Fruit fly (Drosophila melanogaster) whole organism, embryonic: Measurements from ENCODE around the gene CG32428.

Source experiments
- Abd-B ChIP-seq: fragments of 200-800 bp; sonication (Bioruptor generic); optimal IDR thresholded peaks from 2 replicates; lab custom pipeline; 2018; ENCODE audit warnings: missing biosample characterization, mild to moderate bottlenecking, missing genetic modification characterization, moderate library complexity
- CG10959 ChIP-seq: fragments of 200-800 bp; sonication (Bioruptor generic); IDR thresholded peaks from 2 replicates; pipeline ENCODE4 v1.3.6; 2022; ENCODE audit warnings: missing biosample characterization, missing genetic modification characterization
- CG11085 ChIP-seq: fragments of 200-800 bp; sonication (Bioruptor generic); IDR thresholded peaks from 2 replicates; pipeline ENCODE4 v1.3.6; 2022; ENCODE audit warnings: missing biosample characterization, missing genetic modification characterization
- CG11723 ChIP-seq: fragments of 200-800 bp; sonication (Bioruptor generic); optimal IDR thresholded peaks from 2 replicates; lab custom pipeline; 2017; ENCODE audit warnings: missing biosample characterization, mild to moderate bottlenecking, missing genetic modification characterization
- CG13287 ChIP-seq: fragments of 200-800 bp; sonication (Bioruptor generic); IDR thresholded peaks from 2 replicates; pipeline ENCODE4 v1.3.6; 2022; ENCODE audit warnings: missing biosample characterization, missing genetic modification characterization; ENCODE audit not compliant: partially characterized antibody
- CG14441 ChIP-seq: fragments of 200-800 bp; sonication (Bioruptor generic); IDR thresholded peaks from 2 replicates; pipeline ENCODE4 v1.3.6; 2022; ENCODE audit warnings: missing biosample characterization, missing genetic modification characterization
- CG15073 ChIP-seq: fragments of 200-800 bp; sonication (Bioruptor generic); optimal IDR thresholded peaks from 2 replicates; lab custom pipeline; 2016; ENCODE audit warnings: missing biosample characterization, missing genetic modification characterization
- CG17186 ChIP-seq: fragments of 200-800 bp; sonication (Bioruptor generic); optimal IDR thresholded peaks from 3 replicates; lab custom pipeline; 2017; ENCODE audit warnings: missing biosample characterization, missing genetic modification reagents, missing genetic modification characterization
- CG2129 ChIP-seq: fragments of 200-800 bp; sonication (Bioruptor generic); IDR thresholded peaks from 2 replicates; pipeline ENCODE4 v1.3.6; 2022; ENCODE audit warnings: missing biosample characterization, missing genetic modification characterization; ENCODE audit not compliant: partially characterized antibody
- CG2875 ChIP-seq: fragments of 200-800 bp; sonication (Bioruptor generic); optimal IDR thresholded peaks from 2 replicates; lab custom pipeline; 2017; ENCODE audit warnings: missing biosample characterization, mild to moderate bottlenecking, missing genetic modification characterization, missing genetic modification reagents
- CG31441 ChIP-seq: fragments of 200-800 bp; sonication (Bioruptor generic); IDR thresholded peaks from 2 replicates; pipeline ENCODE4 v1.3.6; 2022; ENCODE audit warnings: missing biosample characterization, missing genetic modification characterization
- CG34224 ChIP-seq: fragments of 200-800 bp; sonication (Bioruptor generic); IDR thresholded peaks from 3 replicates; pipeline ENCODE4 v1.3.6; 2022; ENCODE audit warnings: missing biosample characterization, missing genetic modification characterization; ENCODE audit not compliant: partially characterized antibody
- CG43689 ChIP-seq: fragments of 200-800 bp; sonication (Bioruptor generic); IDR thresholded peaks from 2 replicates; pipeline ENCODE4 v1.3.6; 2022; ENCODE audit warnings: missing biosample characterization, missing genetic modification characterization
- CG4730 ChIP-seq: fragments of 200-800 bp; sonication (Bioruptor generic); IDR thresholded peaks from 2 replicates; pipeline ENCODE4 v1.3.6; 2022; ENCODE audit warnings: missing biosample characterization, missing genetic modification characterization
- CG4854 ChIP-seq: fragments of 200-800 bp; sonication (Bioruptor generic); optimal IDR thresholded peaks from 2 replicates; lab custom pipeline; 2016; ENCODE audit warnings: missing biosample characterization, missing genetic modification characterization, inconsistent platforms
- CG7556 ChIP-seq: fragments of 200-800 bp; sonication (Bioruptor generic); optimal IDR thresholded peaks from 2 replicates; lab custom pipeline; 2017; ENCODE audit warnings: missing biosample characterization, mild to moderate bottlenecking, missing genetic modification characterization
- CG7987 ChIP-seq: fragments of 200-800 bp; sonication (Bioruptor generic); optimal IDR thresholded peaks from 2 replicates; lab custom pipeline; 2018; ENCODE audit warnings: missing biosample characterization, mild to moderate bottlenecking, missing genetic modification characterization, moderate library complexity
- CG8478 ChIP-seq: fragments of >200 bp; optimal IDR thresholded peaks from 2 replicates; lab custom pipeline; 2018
- D19B ChIP-seq: fragments of 200-800 bp; sonication (Bioruptor generic); optimal IDR thresholded peaks from 2 replicates; lab custom pipeline; 2017; ENCODE audit warnings: missing biosample characterization, mild to moderate bottlenecking, missing genetic modification characterization
- Dad ChIP-seq: fragments of 200-800 bp; sonication (Bioruptor generic); optimal IDR thresholded peaks from 3 replicates; lab custom pipeline; 2016; ENCODE audit warnings: missing biosample characterization, missing genetic modification characterization
- Dfd ChIP-seq, 2 experiments: fragments of >200 bp; optimal IDR thresholded peaks; 2 replicates each; lab custom pipeline; 2017; ENCODE audit warnings: missing biosample characterization in 2 of 2, missing genetic modification characterization in 2 of 2
- Doc2 ChIP-seq: fragments of 200-800 bp; sonication (Bioruptor generic); IDR thresholded peaks from 2 replicates; pipeline ENCODE4 v1.3.6; 2022; ENCODE audit warnings: missing biosample characterization, missing genetic modification characterization
- Elba2 ChIP-seq: fragments of 200-800 bp; sonication (Bioruptor generic); optimal IDR thresholded peaks from 3 replicates; lab custom pipeline; 2016; ENCODE audit warnings: missing biosample characterization, missing genetic modification characterization
- Fer1 ChIP-seq: fragments of 200-800 bp; sonication (Bioruptor generic); optimal IDR thresholded peaks from 2 replicates; lab custom pipeline; 2017; ENCODE audit warnings: missing biosample characterization, mild to moderate bottlenecking, missing genetic modification characterization
- Fer3 ChIP-seq: fragments of 200-800 bp; sonication (Bioruptor generic); optimal IDR thresholded peaks from 2 replicates; lab custom pipeline; 2018; ENCODE audit warnings: missing biosample characterization, mild to moderate bottlenecking, missing genetic modification characterization, moderate library complexity
- HHEX ChIP-seq: fragments of 200-800 bp; sonication (Bioruptor generic); optimal IDR thresholded peaks from 3 replicates; lab custom pipeline; 2017; ENCODE audit warnings: missing biosample characterization, mild to moderate bottlenecking, missing genetic modification characterization, missing genetic modification reagents
- MBD-R2 ChIP-seq: fragments of 200-800 bp; sonication (Bioruptor generic); IDR thresholded peaks from 2 replicates; pipeline ENCODE4 v1.3.6; 2022; ENCODE audit warnings: missing biosample characterization, missing genetic modification characterization
- Med ChIP-seq: fragments of 200-800 bp; sonication (Bioruptor generic); peaks from one replicate; lab custom pipeline; 2016; ENCODE audit warnings: missing biosample characterization, missing genetic modification characterization, mild to moderate bottlenecking, inconsistent platforms, moderate library complexity
- Spps ChIP-seq: fragments of 200-800 bp; sonication (Bioruptor generic); optimal IDR thresholded peaks from 2 replicates; lab custom pipeline; 2018; ENCODE audit warnings: missing biosample characterization, mild to moderate bottlenecking, missing genetic modification characterization
- ase ChIP-seq: fragments of 200-800 bp; sonication (Bioruptor generic); IDR thresholded peaks from 3 replicates; pipeline ENCODE4 v1.3.6; 2022; ENCODE audit warnings: missing biosample characterization, missing genetic modification characterization
- cwo ChIP-seq: fragments of 200-800 bp; sonication (Bioruptor generic); optimal IDR thresholded peaks from 3 replicates; lab custom pipeline; 2017; ENCODE audit warnings: missing biosample characterization, missing genetic modification characterization, mild to moderate bottlenecking, moderate library complexity, missing genetic modification reagents
- dmrt11E ChIP-seq: fragments of 200-800 bp; sonication (Bioruptor generic); optimal IDR thresholded peaks from 3 replicates; lab custom pipeline; 2018; ENCODE audit warnings: missing biosample characterization, mild to moderate bottlenecking, missing genetic modification characterization, moderate library complexity
- exex ChIP-seq: fragments of 200-800 bp; sonication (Bioruptor generic); optimal IDR thresholded peaks from 4 replicates; lab custom pipeline; 2018; ENCODE audit warnings: missing biosample characterization, mild to moderate bottlenecking, missing genetic modification characterization, moderate library complexity
- eyg ChIP-seq: fragments of 200-800 bp; sonication (Bioruptor generic); optimal IDR thresholded peaks from 3 replicates; lab custom pipeline; 2016; ENCODE audit warnings: missing biosample characterization, missing genetic modification characterization
- fd102C ChIP-seq: fragments of 200-800 bp; sonication (Bioruptor generic); optimal IDR thresholded peaks from 2 replicates; lab custom pipeline; 2018; ENCODE audit warnings: missing biosample characterization, mild to moderate bottlenecking, missing genetic modification characterization, moderate library complexity
- hb ChIP-seq: fragments of 200-800 bp; sonication (Bioruptor generic); IDR thresholded peaks from 3 replicates; pipeline ENCODE4 v1.3.6; 2022; ENCODE audit warnings: missing biosample characterization, missing genetic modification characterization; ENCODE audit not compliant: partially characterized antibody
- ind ChIP-seq: fragments of 200-800 bp; sonication (Bioruptor generic); optimal IDR thresholded peaks from 3 replicates; lab custom pipeline; 2016; ENCODE audit warnings: missing biosample characterization, missing genetic modification characterization
- kay ChIP-seq: fragments of 200-800 bp; sonication (Bioruptor generic); optimal IDR thresholded peaks from 2 replicates; lab custom pipeline; 2016; ENCODE audit warnings: missing biosample characterization, missing genetic modification characterization
- kni ChIP-seq: fragments of 200-800 bp; sonication (Bioruptor generic); optimal IDR thresholded peaks from 3 replicates; lab custom pipeline; 2017; ENCODE audit warnings: mild to moderate bottlenecking, missing biosample characterization, missing genetic modification reagents, missing genetic modification characterization
- lola ChIP-seq, 3 experiments: fragments of >200 bp in 2 of 3; fragments of 200-800 bp in 1 of 3; sonication (Bioruptor generic) in 1 of 3; optimal IDR thresholded peaks; 2 replicates each; lab custom pipeline; 2017 to 2019; ENCODE audit warnings: missing biosample characterization in 3 of 3, missing genetic modification characterization in 3 of 3, mild to moderate bottlenecking in 1 of 3, moderate library complexity in 1 of 3
- luna ChIP-seq: fragments of 200-800 bp; sonication (Bioruptor generic); optimal IDR thresholded peaks from 2 replicates; lab custom pipeline; 2016; ENCODE audit warnings: missing biosample characterization, missing genetic modification characterization
- org-1 ChIP-seq: fragments of 200-800 bp; sonication (Bioruptor generic); optimal IDR thresholded peaks from 2 replicates; lab custom pipeline; 2017; ENCODE audit warnings: missing biosample characterization, missing genetic modification characterization
- p53 ChIP-seq: fragments of 200-800 bp; sonication (Bioruptor generic); optimal IDR thresholded peaks from 2 replicates; lab custom pipeline; 2016; ENCODE audit warnings: missing biosample characterization, missing genetic modification characterization
- pnt ChIP-seq: fragments of 200-800 bp; sonication (Bioruptor generic); optimal IDR thresholded peaks from 3 replicates; lab custom pipeline; 2016; ENCODE audit warnings: missing biosample characterization, missing genetic modification characterization
- pum ChIP-seq: fragments of 200-800 bp; sonication (Bioruptor generic); optimal IDR thresholded peaks from 2 replicates; lab custom pipeline; 2016; ENCODE audit warnings: missing biosample characterization, missing genetic modification characterization
- slbo ChIP-seq: fragments of 200-800 bp; sonication (Bioruptor generic); IDR thresholded peaks from 2 replicates; pipeline ENCODE4 v1.3.6; 2022; ENCODE audit warnings: missing biosample characterization, missing genetic modification characterization
- sna ChIP-seq: fragments of 200-800 bp; sonication (Bioruptor generic); IDR thresholded peaks from 2 replicates; pipeline ENCODE4 v1.3.6; 2022; ENCODE audit warnings: missing biosample characterization, missing genetic modification characterization; ENCODE audit not compliant: partially characterized antibody
- so ChIP-seq: fragments of 200-800 bp; sonication (Bioruptor generic); IDR thresholded peaks from 3 replicates; pipeline ENCODE4 v1.3.6; 2022; ENCODE audit warnings: missing biosample characterization, missing genetic modification characterization
- toy ChIP-seq: fragments of 200-800 bp; sonication (Bioruptor generic); IDR thresholded peaks from 2 replicates; pipeline ENCODE4 v1.3.6; 2022; ENCODE audit warnings: missing biosample characterization, missing genetic modification characterization
- ttk ChIP-seq: fragments of 200-800 bp; sonication (Bioruptor generic); IDR thresholded peaks from 2 replicates; pipeline ENCODE4 v2.1.2; 2022; ENCODE audit warnings: missing biosample characterization, missing genetic modification characterization
- yki ChIP-seq: fragments of >200 bp; optimal IDR thresholded peaks from 3 replicates; lab custom pipeline; 2018
- zfh2 ChIP-seq: fragments of 200-800 bp; sonication (Bioruptor generic); optimal IDR thresholded peaks from 2 replicates; lab custom pipeline; 2016; ENCODE audit warnings: missing biosample characterization, missing genetic modification characterization

CG32428 gene

DNA sequence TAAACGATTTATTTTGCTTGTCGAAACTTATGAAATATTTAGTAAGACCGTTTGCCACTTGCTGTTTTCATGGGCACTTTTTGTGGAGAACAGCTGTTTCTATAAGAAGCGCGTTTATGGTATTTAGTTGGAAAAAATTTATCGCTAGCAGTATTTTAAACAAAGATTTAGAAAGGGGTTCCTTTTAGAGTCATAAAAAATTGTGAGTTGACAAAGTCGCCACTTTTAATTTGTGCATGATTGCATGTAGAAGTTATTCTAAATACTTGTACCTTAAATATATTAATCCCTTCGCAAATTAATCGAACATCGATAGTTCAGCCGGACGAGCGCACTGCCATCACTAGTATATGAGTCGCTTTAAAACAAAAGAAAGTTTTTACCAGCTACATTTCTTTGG is 41.2 kb downstream of the CG32428 start, which contains the start of the genes Las and Psn (continued):
- TF ChIP-seq pnt: no peak
- TF ChIP-seq CG2129 (GFP tag; lab: Robert Waterston, UW): 0 out of 2 replicates have a peak, but pooled peaks have one; percentile 36
- TF ChIP-seq CG11085 (GFP tag; lab: Robert Waterston, UW): no peak
- TF ChIP-seq pum (GFP tag; lab: Kevin White, UChicago): no peak
- TF ChIP-seq ind (GFP tag; lab: Kevin White, UChicago): no peak
- TF ChIP-seq cwo (GFP tag; lab: Kevin White, UChicago): no peak
- no peak for TF ChIP-seq Abd-B (GFP tag; lab: Kevin White, UChicago)
- TF ChIP-seq CG4854 (GFP tag; lab: Kevin White, UChicago): no peak
- TF ChIP-seq CG7556 (GFP tag; lab: Kevin White, UChicago): no peak
- peak; percentile 90 for TF ChIP-seq Med (GFP tag; lab: Kevin White, UChicago)
- no peak for TF ChIP-seq CG43689 (GFP tag; lab: Robert Waterston, UW)
- no peak for TF ChIP-seq Dad (GFP tag; lab: Kevin White, UChicago)
- TF ChIP-seq CG8478 (lab: Kevin White, UChicago): no peak
- no peak for TF ChIP-seq so
- TF ChIP-seq slbo (GFP tag; lab: Robert Waterston, UW): no peak
- TF ChIP-seq luna: no peak
- no peak for TF ChIP-seq dmrt11E
- no peak for TF ChIP-seq CG31441 (GFP tag; lab: Robert Waterston, UW)
- TF ChIP-seq kay (GFP tag; lab: Kevin White, UChicago): peak; percentile 29
- no peak for TF ChIP-seq CG2875 (GFP tag; lab: Kevin White, UChicago)
- no peak for TF ChIP-seq Fer3 (tag; lab: Kevin White, UChicago)
- peak; percentile 82 for TF ChIP-seq CG13287 (GFP tag; lab: Robert Waterston, UW)
- peak; percentile 62 for TF ChIP-seq CG17186
- TF ChIP-seq HHEX: no peak
- no peak for TF ChIP-seq CG14441 (GFP tag; lab: Robert Waterston, UW)
- no peak for TF ChIP-seq CG7987
- no peak for TF ChIP-seq CG11723 (GFP tag; lab: Kevin White, UChicago)
- no peak for TF ChIP-seq org-1 (GFP tag; lab: Kevin White, UChicago)
- no peak for TF ChIP-seq Elba2
- TF ChIP-seq zfh2: peak; percentile 27
- no peak for TF ChIP-seq Spps (tag; lab: Kevin White, UChicago)
- no peak for TF ChIP-seq CG4730 (GFP tag; lab: Robert Waterston, UW)
- no peak for TF ChIP-seq CG15073
- TF ChIP-seq lola (GFP tag; optimal IDR thresholded peaks at IDR 0.05; lab: Kevin White, UChicago): no peak
- no peak for TF ChIP-seq D19B (GFP tag; lab: Kevin White, UChicago)
- no peak for TF ChIP-seq kni (GFP tag; lab: Kevin White, UChicago)
- TF ChIP-seq hb (GFP tag; lab: Robert Waterston, UW): no peak
- no peak for TF ChIP-seq Dfd (GFP tag; optimal IDR thresholded peaks at IDR 0.05; lab: Kevin White, UChicago)
- TF ChIP-seq yki (lab: Kevin White, UChicago): no peak
- TF ChIP-seq toy (GFP tag; lab: Robert Waterston, UW): no peak
- TF ChIP-seq CG34224: peak; percentile 62
- no peak for TF ChIP-seq p53 (GFP tag; lab: Kevin White, UChicago)
- TF ChIP-seq MBD-R2 (GFP tag; lab: Robert Waterston, UW): peak; percentile 60
- no peak for TF ChIP-seq CG10959
- no peak for TF ChIP-seq exex
- TF ChIP-seq eyg (GFP tag; lab: Kevin White, UChicago): no peak
- TF ChIP-seq ttk (GFP tag; lab: Robert Waterston, UW): no peak
- TF ChIP-seq fd102C: no peak
- TF ChIP-seq Fer1 (GFP tag; lab: Kevin White, UChicago): peak; percentile 3
- no peak for TF ChIP-seq Doc2 (GFP tag; lab: Robert Waterston, UW)
- TF ChIP-seq ase (GFP tag; lab: Robert Waterston, UW): no peak
- TF ChIP-seq sna (GFP tag; lab: Robert Waterston, UW): peak; percentile 62; the same call in 1 of the 2 replicates
